Fruit fly (Drosophila melanogaster): ENCODE data around the gene CG15347.

DNA sequence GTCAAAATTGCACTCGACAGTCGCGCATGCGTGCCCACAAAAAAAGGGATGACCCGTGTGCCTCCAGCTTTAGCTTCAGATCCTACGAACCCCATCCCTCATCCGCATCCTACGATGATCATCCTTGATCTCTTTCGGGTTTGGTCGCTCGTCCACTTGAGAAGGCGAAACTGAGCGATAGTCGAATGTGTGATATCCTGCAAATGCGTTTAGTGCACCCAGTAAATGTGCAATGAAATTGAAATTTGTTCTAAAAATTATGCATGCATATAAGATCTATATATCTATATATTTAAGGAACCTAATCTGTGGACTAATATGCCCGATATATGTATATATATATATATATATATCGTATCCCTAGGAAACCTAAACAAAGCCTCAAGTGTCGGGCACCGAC lies 16.4 kb downstream of the CG15347 start:
- TF ChIP-seq Sin3A (optimal IDR thresholded peaks at IDR 0.05) (no peak), Myc (optimal IDR thresholded peaks at IDR 0.05) (no peak), ttk (optimal IDR thresholded peaks at IDR 0.05) (no peak), insv (optimal IDR thresholded peaks at IDR 0.05) (no peak), psq (optimal IDR thresholded peaks at IDR 0.05) (no peak), h (optimal IDR thresholded peaks at IDR 0.05) (no peak)
